Fruit fly (Drosophila melanogaster) whole organism, prepupa: Measurements from ENCODE around the gene rdog.

Source experiments
- CG10631 ChIP-seq: fragments of 200-800 bp; sonication (Bioruptor generic); optimal IDR thresholded peaks from 2 replicates; lab custom pipeline; 2016; ENCODE audit warnings: missing biosample characterization, missing genetic modification characterization
- CG11294 ChIP-seq: fragments of 200-800 bp; sonication (Bioruptor generic); IDR thresholded peaks from 2 replicates; pipeline ENCODE4 v1.3.6; 2022; ENCODE audit warnings: missing biosample characterization, missing genetic modification characterization
- CG11762 ChIP-seq: fragments of 200-800 bp; sonication (Bioruptor generic); optimal IDR thresholded peaks from 3 replicates; lab custom pipeline; 2016; ENCODE audit warnings: missing biosample characterization, missing genetic modification characterization; ENCODE audit not compliant: insufficient read depth
- CG11902 ChIP-seq: fragments of 200-800 bp; sonication (Bioruptor generic); optimal IDR thresholded peaks from 3 replicates; lab custom pipeline; 2016; ENCODE audit warnings: missing biosample characterization, missing genetic modification characterization
- CG1621 ChIP-seq: fragments of 200-800 bp; sonication (Bioruptor generic); optimal IDR thresholded peaks from 3 replicates; lab custom pipeline; 2018; ENCODE audit warnings: missing biosample characterization, mild to moderate bottlenecking, missing genetic modification characterization
- CG16779 ChIP-seq: fragments of 200-800 bp; sonication (Bioruptor generic); optimal IDR thresholded peaks from 3 replicates; lab custom pipeline; 2017; ENCODE audit warnings: missing biosample characterization, mild to moderate bottlenecking, missing genetic modification characterization
- CG3032 ChIP-seq: fragments of 200-800 bp; optimal IDR thresholded peaks from 2 replicates; lab custom pipeline; 2019; ENCODE audit warnings: missing biosample characterization, mild to moderate bottlenecking, missing genetic modification characterization, moderate library complexity
- CG31627 ChIP-seq: fragments of 200-800 bp; sonication (Bioruptor generic); optimal IDR thresholded peaks from 3 replicates; lab custom pipeline; 2016; ENCODE audit warnings: missing biosample characterization, missing genetic modification characterization
- CG32006 ChIP-seq: fragments of 200-800 bp; sonication (Bioruptor generic); optimal IDR thresholded peaks from 3 replicates; lab custom pipeline; 2017; ENCODE audit warnings: missing biosample characterization, mild to moderate bottlenecking, missing genetic modification characterization
- CG4318 ChIP-seq: fragments of 200-800 bp; sonication (Bioruptor generic); optimal IDR thresholded peaks from 3 replicates; lab custom pipeline; 2017; ENCODE audit warnings: missing biosample characterization, mild to moderate bottlenecking, missing genetic modification characterization
- CG6163 ChIP-seq: fragments of 200-800 bp; sonication (Bioruptor generic); IDR thresholded peaks from 3 replicates; pipeline ENCODE4 v1.3.6; 2022; ENCODE audit warnings: missing biosample characterization, missing genetic modification characterization
- CG6276 ChIP-seq: fragments of 200-800 bp; sonication (Bioruptor generic); optimal IDR thresholded peaks from 2 replicates; lab custom pipeline; 2017; ENCODE audit warnings: missing biosample characterization, mild to moderate bottlenecking, missing genetic modification characterization
- CG6792 ChIP-seq: fragments of 200-800 bp; sonication (Bioruptor generic); optimal IDR thresholded peaks from 3 replicates; lab custom pipeline; 2016; ENCODE audit warnings: missing biosample characterization, missing genetic modification characterization
- CG6808 ChIP-seq: fragments of 200-800 bp; sonication (Bioruptor generic); optimal IDR thresholded peaks from 3 replicates; lab custom pipeline; 2017; ENCODE audit warnings: missing biosample characterization, missing genetic modification characterization, mild to moderate bottlenecking, moderate library complexity, missing genetic modification reagents
- CG6854 ChIP-seq: fragments of 200-800 bp; sonication (Bioruptor generic); optimal IDR thresholded peaks from 2 replicates; lab custom pipeline; 2017; ENCODE audit warnings: missing biosample characterization, mild to moderate bottlenecking, missing genetic modification characterization
- CG7368 ChIP-seq: fragments of 200-800 bp; sonication (Bioruptor generic); optimal IDR thresholded peaks from 3 replicates; lab custom pipeline; 2016; ENCODE audit warnings: missing biosample characterization, missing genetic modification characterization
- CG8119 ChIP-seq: fragments of 200-800 bp; sonication (Bioruptor generic); IDR thresholded peaks from 3 replicates; pipeline ENCODE4 v1.3.6; 2022; ENCODE audit warnings: missing biosample characterization, missing genetic modification characterization
- CG8319 ChIP-seq: fragments of 200-800 bp; sonication (Bioruptor generic); optimal IDR thresholded peaks from 3 replicates; lab custom pipeline; 2016; ENCODE audit warnings: missing biosample characterization, missing genetic modification characterization
- CG8632 ChIP-seq: fragments of 200-800 bp; sonication (Bioruptor generic); optimal IDR thresholded peaks from 3 replicates; lab custom pipeline; 2016; ENCODE audit warnings: missing biosample characterization, missing genetic modification characterization
- Eip75B ChIP-seq: fragments of 200-800 bp; sonication (Bioruptor generic); optimal IDR thresholded peaks from 3 replicates; lab custom pipeline; 2016; ENCODE audit warnings: missing biosample characterization, missing genetic modification characterization
- Eip78C ChIP-seq: fragments of 200-800 bp; sonication (Bioruptor generic); peaks from one replicate; lab custom pipeline; 2016; ENCODE audit warnings: missing biosample characterization, missing genetic modification characterization
- Eip93F ChIP-seq: fragments of 200-800 bp; sonication (Bioruptor generic); optimal IDR thresholded peaks from 2 replicates; lab custom pipeline; 2016; ENCODE audit warnings: missing biosample characterization, mild to moderate bottlenecking, missing genetic modification characterization
- Ets96B ChIP-seq: fragments of 200-800 bp; optimal IDR thresholded peaks from 2 replicates; lab custom pipeline; 2019; ENCODE audit warnings: missing biosample characterization, mild to moderate bottlenecking, missing genetic modification characterization, moderate library complexity
- Gug ChIP-seq: fragments of 200-800 bp; sonication (Bioruptor generic); IDR thresholded peaks from 2 replicates; pipeline ENCODE4 v1.3.6; 2022; ENCODE audit warnings: missing biosample characterization, missing genetic modification characterization
- Hr38 ChIP-seq: sonication (Bioruptor generic); optimal IDR thresholded peaks from 2 replicates; lab custom pipeline; 2016; ENCODE audit warnings: missing biosample characterization, missing genetic modification characterization
- Hr4 ChIP-seq: fragments of 200-800 bp; sonication (Bioruptor generic); optimal IDR thresholded peaks from 3 replicates; lab custom pipeline; 2016; ENCODE audit warnings: missing biosample characterization, missing genetic modification characterization
- Lpt ChIP-seq: fragments of 200-800 bp; sonication (Bioruptor generic); optimal IDR thresholded peaks from 3 replicates; lab custom pipeline; 2016; ENCODE audit warnings: missing biosample characterization, missing genetic modification characterization
- Met ChIP-seq: fragments of 200-800 bp; sonication (Bioruptor generic); optimal IDR thresholded peaks from 3 replicates; lab custom pipeline; 2016; ENCODE audit warnings: missing biosample characterization, missing genetic modification characterization
- OdsH ChIP-seq: fragments of 200-800 bp; sonication (Bioruptor generic); optimal IDR thresholded peaks from 3 replicates; lab custom pipeline; 2016; ENCODE audit warnings: missing biosample characterization, missing genetic modification characterization
- Smox ChIP-seq: fragments of 200-800 bp; sonication (Bioruptor generic); optimal IDR thresholded peaks from 3 replicates; lab custom pipeline; 2016; ENCODE audit warnings: missing biosample characterization, missing genetic modification characterization
- Sox15 ChIP-seq: fragments of 200-800 bp; sonication (Bioruptor generic); optimal IDR thresholded peaks from 3 replicates; lab custom pipeline; 2016; ENCODE audit warnings: missing biosample characterization, missing genetic modification characterization
- achi ChIP-seq: fragments of 200-800 bp; sonication (Bioruptor generic); optimal IDR thresholded peaks from 3 replicates; lab custom pipeline; 2016; ENCODE audit warnings: missing biosample characterization, missing genetic modification characterization
- acj6 ChIP-seq: fragments of 200-800 bp; sonication (Bioruptor generic); optimal IDR thresholded peaks from 3 replicates; lab custom pipeline; 2016; ENCODE audit warnings: missing biosample characterization, missing genetic modification characterization
- cyc ChIP-seq: fragments of 200-800 bp; sonication (Bioruptor generic); optimal IDR thresholded peaks from 3 replicates; lab custom pipeline; 2016; ENCODE audit warnings: missing biosample characterization, missing genetic modification characterization
- eg ChIP-seq: fragments of 200-800 bp; sonication (Bioruptor generic); IDR thresholded peaks from 3 replicates; pipeline ENCODE4 v1.3.6; 2022; ENCODE audit warnings: missing biosample characterization, missing genetic modification characterization
- esn ChIP-seq: fragments of 200-800 bp; sonication (Bioruptor generic); optimal IDR thresholded peaks from 2 replicates; lab custom pipeline; 2016; ENCODE audit warnings: missing biosample characterization, mild to moderate bottlenecking, missing genetic modification characterization, moderate library complexity
- fd59A ChIP-seq: fragments of 200-800 bp; sonication (Bioruptor generic); optimal IDR thresholded peaks from 2 replicates; lab custom pipeline; 2017; ENCODE audit warnings: missing biosample characterization, mild to moderate bottlenecking, missing genetic modification characterization, missing genetic modification reagents
- fkh ChIP-seq: fragments of 200-800 bp; sonication (Bioruptor generic); optimal IDR thresholded peaks from 3 replicates; lab custom pipeline; 2017; ENCODE audit warnings: missing biosample characterization, mild to moderate bottlenecking, missing genetic modification characterization, moderate library complexity
- lz ChIP-seq: fragments of 200-800 bp; sonication (Bioruptor generic); optimal IDR thresholded peaks from 3 replicates; lab custom pipeline; 2016; ENCODE audit warnings: missing biosample characterization, missing genetic modification characterization
- net ChIP-seq: fragments of 200-800 bp; sonication (Bioruptor generic); optimal IDR thresholded peaks from 3 replicates; lab custom pipeline; 2016; ENCODE audit warnings: missing biosample characterization, missing genetic modification characterization
- salr ChIP-seq, 2 experiments: fragments of 200-800 bp; sonication (Bioruptor generic); optimal IDR thresholded peaks; 3 replicates each; lab custom pipeline; 2016 to 2018; ENCODE audit warnings: missing biosample characterization in 2 of 2, missing genetic modification characterization in 2 of 2, mild to moderate bottlenecking in 1 of 2
- spab ChIP-seq: fragments of 200-800 bp; sonication (Bioruptor generic); optimal IDR thresholded peaks from 2 replicates; lab custom pipeline; 2017; ENCODE audit warnings: missing biosample characterization, mild to moderate bottlenecking, missing genetic modification characterization, missing genetic modification reagents
- ss ChIP-seq, 2 experiments: fragments of 200-800 bp; sonication (Bioruptor generic); optimal IDR thresholded peaks; 2 replicates in 1 of 2; 3 replicates in 1 of 2; lab custom pipeline; 2017 to 2018; ENCODE audit warnings: mild to moderate bottlenecking in 2 of 2, missing biosample characterization in 2 of 2, missing genetic modification characterization in 2 of 2, moderate library complexity in 1 of 2
- topi ChIP-seq: fragments of 200-800 bp; sonication (Bioruptor generic); optimal IDR thresholded peaks from 3 replicates; lab custom pipeline; 2016; ENCODE audit warnings: missing biosample characterization, missing genetic modification characterization
- vri ChIP-seq: fragments of 200-800 bp; sonication (Bioruptor generic); optimal IDR thresholded peaks from 3 replicates; lab custom pipeline; 2016; ENCODE audit warnings: missing biosample characterization, mild to moderate bottlenecking, missing genetic modification characterization

rdog gene

dm6 chr3R:29211702-29212101, 53.8 kb downstream of the rdog start (continued):
- TF ChIP-seq CG6854 (GFP tag; lab: Kevin White, UChicago) (no peak), fkh (GFP tag; lab: Kevin White, UChicago) (no peak), net (GFP tag; lab: Kevin White, UChicago) (no peak), Eip93F (GFP tag; lab: Kevin White, UChicago) (no peak), OdsH (GFP tag; lab: Kevin White, UChicago) (peak; percentile 11), CG8632 (GFP tag; lab: Kevin White, UChicago) (no peak), vri (no peak), eg (GFP tag; lab: Robert Waterston, UW) (peak; percentile 54; the same call in 1 of the 3 replicates), ss (GFP tag; optimal IDR thresholded peaks at IDR 0.05; lab: Kevin White, UChicago) (no peak), Gug (GFP tag; lab: Robert Waterston, UW) (peak; percentile 37; the same call in 1 of the 2 replicates), CG8319 (GFP tag; lab: Kevin White, UChicago) (no peak), CG4318 (GFP tag; lab: Kevin White, UChicago) (no peak), Smox (GFP tag; lab: Kevin White, UChicago) (no peak), acj6 (no peak), CG6792 (GFP tag; lab: Kevin White, UChicago) (no peak), CG11762 (peak; percentile 35), Eip75B (no peak), CG3032 (tag; lab: Kevin White, UChicago) (peak; percentile 5), CG8119 (GFP tag; lab: Robert Waterston, UW) (peak; percentile 56), fd59A (GFP tag; lab: Kevin White, UChicago) (no peak), Eip78C (peak; percentile 67), Hr38 (GFP tag; lab: Kevin White, UChicago) (no peak), CG1621 (tag; lab: Kevin White, UChicago) (no peak), CG11902 (GFP tag; lab: Kevin White, UChicago) (no peak), salr (GFP tag; optimal IDR thresholded peaks at IDR 0.05; lab: Kevin White, UChicago) (no peak)

dm6 chr3R:29212534-29212933, 54.6 kb downstream of the rdog start:
- no peak for TF ChIP-seq CG8632 (GFP tag; lab: Kevin White, UChicago)
- TF ChIP-seq Gug (GFP tag; lab: Robert Waterston, UW): no peak
- TF ChIP-seq CG6808 (GFP tag; lab: Kevin White, UChicago): no peak

- TF ChIP-seq CG6276 (GFP tag; lab: Kevin White, UChicago) (no peak), Smox (GFP tag; lab: Kevin White, UChicago) (no peak), CG11902 (GFP tag; lab: Kevin White, UChicago) (no peak), CG8319 (GFP tag; lab: Kevin White, UChicago) (no peak), cyc (GFP tag; lab: Kevin White, UChicago) (no peak), CG1621 (tag; lab: Kevin White, UChicago) (no peak), esn (no peak), spab (no peak), Hr4 (GFP tag; lab: Kevin White, UChicago) (no peak), CG6163 (no peak), Eip75B (no peak), Met (GFP tag; lab: Kevin White, UChicago) (no peak), CG6808 (GFP tag; lab: Kevin White, UChicago) (no peak), CG32006 (GFP tag; lab: Kevin White, UChicago) (no peak), Eip93F (GFP tag; lab: Kevin White, UChicago) (no peak), topi (GFP tag; lab: Kevin White, UChicago) (no peak)
These were observed 55.5 kb downstream of the rdog start for dm6 chr3R:29213416-29213815.

dm6 chr3R:29214262-29214661, 56.3 kb downstream of the rdog start:
- TF ChIP-seq Lpt (GFP tag; lab: Kevin White, UChicago): peak; percentile 100
- peak; percentile 99 for TF ChIP-seq CG11294
- TF ChIP-seq Sox15: peak; percentile 99
- TF ChIP-seq CG31627 (GFP tag; lab: Kevin White, UChicago): peak; percentile 100
- TF ChIP-seq Eip93F (GFP tag; lab: Kevin White, UChicago): peak; percentile 99
- TF ChIP-seq lz (GFP tag; lab: Kevin White, UChicago): peak; percentile 100
- TF ChIP-seq CG11902 (GFP tag; lab: Kevin White, UChicago): peak; percentile 99
- TF ChIP-seq acj6: peak; percentile 100
- TF ChIP-seq Ets96B: peak; percentile 100
- peak; percentile 100 for TF ChIP-seq CG6854 (GFP tag; lab: Kevin White, UChicago)
- peak; percentile 99 for TF ChIP-seq CG16779
- TF ChIP-seq salr (GFP tag; optimal IDR thresholded peaks at IDR 0.05; lab: Kevin White, UChicago): peak; percentile 99 to 100
- TF ChIP-seq topi (GFP tag; lab: Kevin White, UChicago): peak; percentile 100
- peak; percentile 100 for TF ChIP-seq CG10631 (GFP tag; lab: Kevin White, UChicago)
- peak; percentile 99 for TF ChIP-seq achi
- TF ChIP-seq CG3032 (tag; lab: Kevin White, UChicago): peak; percentile 100
- peak; percentile 100 for TF ChIP-seq CG7368
- TF ChIP-seq fd59A (GFP tag; lab: Kevin White, UChicago): peak; percentile 100
